Worm (Caenorhabditis elegans) whole organism, L4 larva: ENCODE measurements around the gene F59E12.8.
A peak's percentile ranks its signal among the peaks of the same experiment; 100 is the strongest.

ENCODE experiments used
- D1046.2 ChIP-seq: fragments of 200-800 bp; sonication (Bioruptor generic); IDR thresholded peaks from 2 replicates; pipeline ENCODE4 v1.3.6; 2022; ENCODE audit warnings: missing genetic modification characterization, missing compliant biosample characterization
- F10B5.3 ChIP-seq: sonication (generic microtip); optimal IDR thresholded peaks from 2 replicates; lab custom pipeline; 2016; ENCODE audit warnings: mild to moderate bottlenecking, missing genetic modification characterization, missing compliant biosample characterization
- F37D6.2 ChIP-seq: sonication (generic microtip); optimal IDR thresholded peaks from 2 replicates; lab custom pipeline; 2016; ENCODE audit warnings: mild to moderate bottlenecking, missing genetic modification characterization, missing compliant biosample characterization
- F49E8.2 ChIP-seq: sonication (generic microtip); optimal IDR thresholded peaks from 2 replicates; lab custom pipeline; 2016; ENCODE audit warnings: missing compliant biosample characterization, mild to moderate bottlenecking, missing genetic modification characterization, borderline replicate concordance
- R02D3.7 ChIP-seq: fragments of 150-350 bp; sonication (generic microtip); optimal IDR thresholded peaks from 3 replicates; lab custom pipeline; 2014; ENCODE audit warnings: missing biosample characterization, missing genetic modification characterization
- Y5F2A.4 ChIP-seq: fragments of 200-800 bp; sonication (Bioruptor generic); optimal IDR thresholded peaks from 2 replicates; lab custom pipeline; 2018; ENCODE audit warnings: mild to moderate bottlenecking, missing genetic modification characterization, missing compliant biosample characterization
- ZK337.2 ChIP-seq: fragments of 200-800 bp; sonication (Bioruptor generic); IDR thresholded peaks from 2 replicates; pipeline ENCODE4 v1.3.6; 2022; ENCODE audit warnings: missing genetic modification reagents, missing genetic modification characterization, missing compliant biosample characterization
- aha-1 ChIP-seq: fragments of 150-350 bp; peaks from one replicate; lab custom pipeline; 2014; ENCODE audit warnings: missing biosample characterization, missing genetic modification characterization
- aly-2 ChIP-seq: sonication (generic microtip); optimal IDR thresholded peaks from 2 replicates; lab custom pipeline; 2018; ENCODE audit warnings: missing biosample characterization, missing genetic modification characterization
- ama-1 ChIP-seq: fragments of 150-350 bp; optimal IDR thresholded peaks from 2 replicates; lab custom pipeline; 2014; ENCODE audit warnings: inconsistent platforms, mixed read lengths
- arid-1 ChIP-seq: fragments of 200-800 bp; sonication (Bioruptor generic); conservative IDR thresholded peaks from 2 replicates; pipeline ENCODE4 v1.3.6; 2022; ENCODE audit warnings: missing genetic modification reagents, missing genetic modification characterization, missing compliant biosample characterization
- ceh-20 ChIP-seq: fragments of 200-800 bp; sonication (Bioruptor generic); IDR thresholded peaks from 2 replicates; pipeline ENCODE4 v1.3.6; 2022; ENCODE audit warnings: missing genetic modification reagents, missing genetic modification characterization, missing compliant biosample characterization
- ceh-28 ChIP-seq: fragments of 150-350 bp; optimal IDR thresholded peaks from 2 replicates; lab custom pipeline; 2014; ENCODE audit warnings: missing biosample characterization, missing genetic modification reagents, missing genetic modification characterization
- ceh-44 ChIP-seq: fragments of 200-800 bp; sonication (Bioruptor generic); IDR thresholded peaks from 2 replicates; pipeline ENCODE4 v1.3.6; 2022; ENCODE audit warnings: missing genetic modification reagents, missing genetic modification characterization, missing compliant biosample characterization
- ceh-82 ChIP-seq: sonication (generic microtip); optimal IDR thresholded peaks from 2 replicates; lab custom pipeline; 2017; ENCODE audit warnings: missing biosample characterization, missing genetic modification characterization
- cey-2 ChIP-seq: sonication (generic microtip); optimal IDR thresholded peaks from 3 replicates; lab custom pipeline; 2017; ENCODE audit warnings: missing genetic modification characterization, mild to moderate bottlenecking, missing compliant biosample characterization, antibody characterized with exemption, borderline replicate concordance; ENCODE audit not compliant: insufficient read depth
- daf-12 ChIP-seq: fragments of 150-350 bp; optimal IDR thresholded peaks from 2 replicates; lab custom pipeline; 2014; ENCODE audit warnings: missing biosample characterization, missing genetic modification reagents, missing genetic modification characterization
- daf-19 ChIP-seq: fragments of 200-800 bp; sonication (Bioruptor generic); conservative IDR thresholded peaks from 2 replicates; pipeline ENCODE4 v1.3.6; 2022; ENCODE audit warnings: missing genetic modification characterization, missing compliant biosample characterization
- dmd-6 ChIP-seq: fragments of 200-800 bp; sonication (Bioruptor generic); IDR thresholded peaks from 2 replicates; pipeline ENCODE4 v1.3.6; 2022; ENCODE audit warnings: missing genetic modification reagents, missing genetic modification characterization, missing compliant biosample characterization
- dmd-8 ChIP-seq: fragments of 200-800 bp; sonication (Bioruptor generic); IDR thresholded peaks from 2 replicates; pipeline ENCODE4 v1.3.6; 2022; ENCODE audit warnings: missing genetic modification characterization, missing compliant biosample characterization
- dmd-9 ChIP-seq: fragments of 200-800 bp; sonication (Bioruptor generic); IDR thresholded peaks from 2 replicates; pipeline ENCODE4 v1.3.6; 2022; ENCODE audit warnings: missing genetic modification reagents, missing genetic modification characterization, missing compliant biosample characterization
- dpl-1 ChIP-seq: fragments of 150-350 bp; optimal IDR thresholded peaks from 2 replicates; lab custom pipeline; 2014; ENCODE audit warnings: missing biosample characterization, missing genetic modification reagents, missing genetic modification characterization
- egl-27 ChIP-seq: sonication (generic microtip); optimal IDR thresholded peaks from 3 replicates; lab custom pipeline; 2017; ENCODE audit warnings: missing biosample characterization, missing genetic modification reagents, missing genetic modification characterization
- fkh-10 ChIP-seq: fragments of 150-350 bp; optimal IDR thresholded peaks from 2 replicates; lab custom pipeline; 2014; ENCODE audit warnings: missing biosample characterization, missing genetic modification reagents, missing genetic modification characterization
- fos-1 ChIP-seq: fragments of 150-350 bp; optimal IDR thresholded peaks from 2 replicates; lab custom pipeline; 2014; ENCODE audit warnings: missing biosample characterization, missing genetic modification characterization
- hlh-30 ChIP-seq: sonication (generic microtip); optimal IDR thresholded peaks from 2 replicates; lab custom pipeline; 2017; ENCODE audit warnings: antibody characterized with exemption, mild to moderate bottlenecking, missing genetic modification characterization, missing compliant biosample characterization; ENCODE audit not compliant: insufficient read depth
- lim-7 ChIP-seq: fragments of 200-800 bp; sonication (Bioruptor generic); IDR thresholded peaks from 2 replicates; pipeline ENCODE4 v1.3.6; 2022; ENCODE audit warnings: missing genetic modification characterization, missing compliant biosample characterization
- lin-1 ChIP-seq: fragments of 200-800 bp; sonication (Bioruptor generic); IDR thresholded peaks from 2 replicates; pipeline ENCODE4 v1.3.6; 2022; ENCODE audit warnings: missing genetic modification reagents, missing genetic modification characterization, missing compliant biosample characterization
- lsy-2 ChIP-seq, 2 experiments: fragments of 150-350 bp in 1 of 2; sonication (generic microtip) in 1 of 2; optimal IDR thresholded peaks; 2 replicates each; lab custom pipeline; 2014 to 2017; ENCODE audit warnings: missing biosample characterization in 2 of 2, missing genetic modification characterization in 2 of 2
- madf-5 ChIP-seq, 2 experiments: fragments of 200-800 bp; sonication (Bioruptor generic); IDR thresholded peaks; 2 replicates each; pipeline ENCODE4 v1.3.6; 2022; ENCODE audit warnings: missing compliant biosample characterization in 2 of 2, missing genetic modification characterization in 2 of 2
- mdl-1 ChIP-seq, 2 experiments: fragments of 150-350 bp in 1 of 2; sonication (generic microtip) in 1 of 2; optimal IDR thresholded peaks; 2 replicates each; lab custom pipeline; 2014 to 2017; ENCODE audit warnings: missing biosample characterization in 2 of 2, missing genetic modification characterization in 2 of 2
- mes-2 ChIP-seq: sonication (generic microtip); optimal IDR thresholded peaks from 2 replicates; lab custom pipeline; 2016; ENCODE audit warnings: missing genotype, mild to moderate bottlenecking, missing genetic modification characterization, missing compliant biosample characterization; ENCODE audit not compliant: poor library complexity, severe bottlenecking
- mxl-3 ChIP-seq: fragments of 200-800 bp; sonication (Bioruptor generic); optimal IDR thresholded peaks from 2 replicates; lab custom pipeline; 2018; ENCODE audit warnings: mild to moderate bottlenecking, missing genetic modification characterization, missing compliant biosample characterization
- nhr-10 ChIP-seq: fragments of 150-350 bp; optimal IDR thresholded peaks from 2 replicates; lab custom pipeline; 2014; ENCODE audit warnings: missing biosample characterization, missing genetic modification characterization
- nhr-102 ChIP-seq: sonication (generic microtip); optimal IDR thresholded peaks from 2 replicates; lab custom pipeline; 2016; ENCODE audit warnings: mild to moderate bottlenecking, missing genetic modification characterization, moderate library complexity, missing compliant biosample characterization
- nhr-11 ChIP-seq: fragments of 150-350 bp; optimal IDR thresholded peaks from 2 replicates; lab custom pipeline; 2014; ENCODE audit warnings: missing biosample characterization, missing genetic modification characterization
- nhr-111 ChIP-seq: fragments of 200-800 bp; sonication (Bioruptor generic); optimal IDR thresholded peaks from 2 replicates; lab custom pipeline; 2018; ENCODE audit warnings: mild to moderate bottlenecking, missing genetic modification characterization, missing compliant biosample characterization
- nhr-25 ChIP-seq: sonication (generic microtip); optimal IDR thresholded peaks from 2 replicates; lab custom pipeline; 2017; ENCODE audit warnings: missing genetic modification characterization, mild to moderate bottlenecking, missing compliant biosample characterization, antibody characterized with exemption, moderate library complexity, borderline replicate concordance; ENCODE audit not compliant: insufficient read depth
- nhr-42 ChIP-seq: fragments of 200-800 bp; sonication (Bioruptor generic); IDR thresholded peaks from 2 replicates; pipeline ENCODE4 v1.3.6; 2022; ENCODE audit warnings: missing genetic modification characterization, missing compliant biosample characterization
- nhr-48 ChIP-seq: sonication (generic microtip); optimal IDR thresholded peaks from 2 replicates; lab custom pipeline; 2016; ENCODE audit warnings: mild to moderate bottlenecking, missing genetic modification characterization, missing compliant biosample characterization
- nhr-77 ChIP-seq: fragments of 150-350 bp; optimal IDR thresholded peaks from 2 replicates; lab custom pipeline; 2014; ENCODE audit warnings: missing biosample characterization, missing genetic modification characterization
- php-3 ChIP-seq: fragments of 200-800 bp; sonication (Bioruptor generic); IDR thresholded peaks from 2 replicates; pipeline ENCODE4 v1.3.6; 2022; ENCODE audit warnings: missing genetic modification reagents, missing genetic modification characterization, missing compliant biosample characterization
- pqm-1 ChIP-seq: sonication (generic microtip); optimal IDR thresholded peaks from 2 replicates; lab custom pipeline; 2017; ENCODE audit warnings: missing biosample characterization, missing genetic modification characterization
- rbr-2 ChIP-seq: sonication (generic microtip); optimal IDR thresholded peaks from 2 replicates; lab custom pipeline; 2016; ENCODE audit warnings: missing genotype, missing genetic modification characterization, missing compliant biosample characterization
- skn-1 ChIP-seq: fragments of 150-350 bp; optimal IDR thresholded peaks from 2 replicates; lab custom pipeline; 2014; ENCODE audit warnings: missing biosample characterization, missing genetic modification characterization
- snpc-4 ChIP-seq: fragments of 150-350 bp; optimal IDR thresholded peaks from 2 replicates; lab custom pipeline; 2014; ENCODE audit warnings: missing biosample characterization, missing genetic modification characterization
- spr-1 ChIP-seq: sonication (generic microtip); optimal IDR thresholded peaks from 2 replicates; lab custom pipeline; 2016; ENCODE audit warnings: mild to moderate bottlenecking, missing genetic modification characterization, missing compliant biosample characterization
- tra-1 ChIP-seq: fragments of 200-800 bp; sonication (Bioruptor generic); IDR thresholded peaks from 2 replicates; pipeline ENCODE4 v1.3.6; 2022; ENCODE audit warnings: missing genetic modification reagents, missing genetic modification characterization, missing compliant biosample characterization
- unc-62 ChIP-seq, 3 experiments: fragments of 150-350 bp in 1 of 3; sonication (generic microtip); optimal IDR thresholded peaks in 2 of 3; peaks in 1 of 3; 1 replicate in 1 of 3; 2 replicates in 2 of 3; lab custom pipeline; 2014 to 2017; ENCODE audit warnings: missing biosample characterization in 3 of 3, missing genetic modification characterization in 3 of 3, missing genetic modification reagents in 3 of 3, missing genotype in 1 of 3

Gene F59E12.8

DNA sequence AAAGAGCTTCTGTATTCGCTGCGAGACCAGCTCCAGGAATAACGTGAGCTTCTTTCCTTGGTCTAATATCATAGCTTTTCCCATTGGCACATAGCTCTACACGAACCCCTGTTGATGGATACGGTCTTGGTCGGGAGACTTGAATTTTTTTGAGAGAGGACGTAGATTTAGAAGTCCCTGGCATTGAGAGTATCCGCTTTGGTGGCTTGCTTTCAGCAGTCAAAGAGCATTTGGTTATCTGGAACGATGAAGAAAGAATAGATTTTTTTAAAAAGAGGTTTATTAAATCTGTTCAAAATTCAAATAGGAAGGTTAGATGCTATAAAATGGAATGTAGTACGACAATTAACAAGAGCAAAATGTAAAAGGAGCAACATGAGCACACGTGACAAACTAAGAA lies 47.0 kb downstream of the F59E12.8 start, which contains the start of gene C17G10.13:
C17G10.13 (minus strand) TSS at position 101 of the 400 bp plus-strand sequence.
- TF ChIP-seq Y5F2A.4 (GFP tag; lab: Kevin White, UChicago) (no peak), rbr-2 (no peak), nhr-77 (no peak), nhr-42 (no peak), lim-7 (no peak), nhr-10 (tag; lab: Kevin White, UChicago) (no peak)
- TF ChIP-seq, all 104 proteins: peak for 0

DNA sequence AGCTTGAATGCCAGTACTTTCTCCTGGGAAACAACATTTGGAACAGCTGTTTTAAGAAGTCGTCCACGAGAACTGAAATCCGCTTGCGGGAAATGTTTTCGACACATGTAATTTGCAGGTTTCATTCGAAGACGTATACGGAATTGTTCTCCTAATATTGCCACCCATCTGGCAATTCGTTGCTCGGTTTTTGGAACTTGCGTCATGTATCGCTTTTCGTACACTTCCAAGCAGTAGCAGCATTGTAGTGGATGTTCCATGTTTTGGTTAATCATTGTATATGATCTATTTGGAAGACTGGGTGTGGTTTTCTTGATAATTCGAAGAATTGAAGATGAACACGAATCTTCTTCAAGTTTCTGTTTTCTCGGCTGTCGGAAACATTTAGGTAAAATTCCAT lies 48.9 kb downstream of the F59E12.8 start:
- TF ChIP-seq unc-62 (GFP tag; optimal IDR thresholded peaks at IDR 0.05 in 1 of 2; lab: Kevin White, UChicago) (peak in 1 of 2 experiments; percentile 74), unc-62 (tag; optimal IDR thresholded peaks at IDR 0.05; lab: Kevin White, UChicago) (no peak), aha-1 (peak; percentile 91), nhr-42 (no peak), aly-2 (no peak)

DNA sequence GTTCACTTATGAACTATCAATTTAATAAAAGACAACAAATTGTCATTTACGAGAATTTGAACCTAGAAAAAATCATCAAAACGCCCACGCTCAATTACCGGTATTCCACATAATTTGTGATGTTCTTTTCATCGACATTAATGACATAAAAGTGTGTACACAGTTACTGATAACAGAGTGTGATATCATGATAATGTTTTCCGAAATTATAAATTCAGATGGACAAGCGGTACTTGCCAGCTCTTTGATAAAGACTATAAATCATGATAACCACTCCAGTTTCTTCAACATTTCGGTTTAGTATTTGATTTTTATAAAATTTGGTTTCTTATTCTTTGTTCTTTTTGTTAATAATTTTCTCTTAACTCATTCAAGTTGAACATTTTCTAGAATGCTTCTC lies 50.9 kb downstream of the F59E12.8 start, which contains the start of gene lys-8:
lys-8 (plus strand) TSS at position 391 of the 400 bp plus-strand sequence.
- TF ChIP-seq mes-2: no peak
- TF ChIP-seq R02D3.7: no peak
- TF ChIP-seq ama-1: no peak
- TF ChIP-seq nhr-102 (tag; lab: Kevin White, UChicago): peak; percentile 16
- no peak for TF ChIP-seq ceh-44 (GFP tag; lab: Robert Waterston, UW)
- TF ChIP-seq snpc-4 (tag; lab: Kevin White, UChicago): no peak
- no peak for TF ChIP-seq dmd-9 (GFP tag; lab: Robert Waterston, UW)
- TF ChIP-seq ceh-28 (tag; lab: Kevin White, UChicago): no peak
- peak; percentile 76; the same call in 1 of the 2 replicates for TF ChIP-seq tra-1 (GFP tag; lab: Robert Waterston, UW)
- TF ChIP-seq nhr-25 (tag; lab: Kevin White, UChicago): no peak
- TF ChIP-seq nhr-48 (tag; lab: Kevin White, UChicago): peak; percentile 33
- no peak for TF ChIP-seq F10B5.3 (tag; lab: Kevin White, UChicago)
- no peak for TF ChIP-seq F37D6.2
- TF ChIP-seq mdl-1 (tag; optimal IDR thresholded peaks at IDR 0.05; lab: Kevin White, UChicago): peak in 1 of 2 experiments; percentile 17
- TF ChIP-seq mxl-3 (GFP tag; lab: Kevin White, UChicago): peak; percentile 35
- TF ChIP-seq skn-1 (tag; lab: Kevin White, UChicago): no peak
- TF ChIP-seq nhr-111 (GFP tag; lab: Kevin White, UChicago): no peak
- TF ChIP-seq ceh-20 (GFP tag; lab: Robert Waterston, UW): peak; percentile 86
- TF ChIP-seq F49E8.2 (tag; lab: Kevin White, UChicago): no peak
- no peak for TF ChIP-seq egl-27
- no peak for TF ChIP-seq madf-5 (GFP tag; IDR thresholded peaks at IDR 0.05; lab: Robert Waterston, UW)
- no peak for TF ChIP-seq dmd-8 (GFP tag; lab: Robert Waterston, UW)
- TF ChIP-seq spr-1: no peak
- TF ChIP-seq php-3 (GFP tag; lab: Robert Waterston, UW): peak; percentile 99
- TF ChIP-seq aha-1: no peak
- no peak for TF ChIP-seq D1046.2 (GFP tag; lab: Robert Waterston, UW)
- no peak for TF ChIP-seq hlh-30 (tag; lab: Kevin White, UChicago)
- TF ChIP-seq daf-12 (tag; lab: Kevin White, UChicago): no peak
- TF ChIP-seq dpl-1 (GFP tag; lab: Kevin White, UChicago): no peak
- TF ChIP-seq fkh-10 (GFP tag; lab: Kevin White, UChicago): no peak
- no peak for TF ChIP-seq ZK337.2
- no peak for TF ChIP-seq ceh-82 (tag; lab: Kevin White, UChicago)
- TF ChIP-seq cey-2: no peak
- TF ChIP-seq pqm-1 (tag; lab: Kevin White, UChicago): peak; percentile 99
- peak; percentile 54 for TF ChIP-seq lin-1 (GFP tag; lab: Robert Waterston, UW)
- TF ChIP-seq fos-1 (tag; lab: Kevin White, UChicago): no peak
- no peak for TF ChIP-seq arid-1
- no peak for TF ChIP-seq daf-19 (GFP tag; lab: Robert Waterston, UW)
- no peak for TF ChIP-seq nhr-11
- TF ChIP-seq dmd-6: peak; percentile 93
- TF ChIP-seq lsy-2 (tag; optimal IDR thresholded peaks at IDR 0.05; lab: Kevin White, UChicago): no peak
